Fruit fly (Drosophila melanogaster) whole organism, pupa: Measurements from ENCODE around the gene CG12795.

Experiments used
- CG10348 ChIP-seq: fragments of 200-800 bp; sonication (Bioruptor generic); IDR thresholded peaks from 2 replicates; pipeline ENCODE4 v1.3.6; 2022; ENCODE audit warnings: missing biosample characterization, missing genetic modification characterization
- CG12605 ChIP-seq: fragments of 200-800 bp; sonication (Bioruptor generic); IDR thresholded peaks from 2 replicates; pipeline ENCODE4 v1.3.6; 2022; ENCODE audit warnings: missing biosample characterization, missing genetic modification characterization
- CG15710 ChIP-seq: fragments of 200-800 bp; sonication (Bioruptor generic); optimal IDR thresholded peaks from 2 replicates; lab custom pipeline; 2018; ENCODE audit warnings: missing biosample characterization, mild to moderate bottlenecking, missing genetic modification characterization, moderate library complexity
- CG17806 ChIP-seq: fragments of 200-800 bp; sonication (Bioruptor generic); optimal IDR thresholded peaks from 2 replicates; lab custom pipeline; 2018; ENCODE audit warnings: missing biosample characterization, mild to moderate bottlenecking, missing genetic modification characterization, moderate library complexity
- CG32121 ChIP-seq: fragments of 200-800 bp; sonication (Bioruptor generic); IDR thresholded peaks from 2 replicates; pipeline ENCODE4 v1.3.6; 2022; ENCODE audit warnings: missing biosample characterization, missing genetic modification characterization
- CG34367 ChIP-seq: fragments of 200-800 bp; sonication (Bioruptor generic); optimal IDR thresholded peaks from 2 replicates; lab custom pipeline; 2018; ENCODE audit warnings: missing biosample characterization, mild to moderate bottlenecking, missing genetic modification characterization
- CG4496 ChIP-seq: fragments of 200-800 bp; sonication (Bioruptor generic); IDR thresholded peaks from 3 replicates; pipeline ENCODE4 v1.3.6; 2022; ENCODE audit warnings: missing biosample characterization, missing genetic modification characterization
- CG8301 ChIP-seq: fragments of 200-800 bp; sonication (Bioruptor generic); optimal IDR thresholded peaks from 2 replicates; lab custom pipeline; 2018; ENCODE audit warnings: missing biosample characterization, mild to moderate bottlenecking, missing genetic modification characterization
- D1 ChIP-seq: fragments of 200-800 bp; sonication (Bioruptor generic); optimal IDR thresholded peaks from 2 replicates; lab custom pipeline; 2018; ENCODE audit warnings: missing biosample characterization, mild to moderate bottlenecking, missing genetic modification characterization, moderate library complexity
- EcR ChIP-seq: fragments of 200-800 bp; sonication (Bioruptor generic); optimal IDR thresholded peaks from 3 replicates; lab custom pipeline; 2019; ENCODE audit warnings: missing biosample characterization, missing genetic modification characterization, mild to moderate bottlenecking, moderate library complexity, missing genetic modification reagents
- Ets98B ChIP-seq: fragments of 200-800 bp; sonication (Bioruptor generic); IDR thresholded peaks from 2 replicates; pipeline ENCODE4 v1.3.6; 2022; ENCODE audit warnings: missing biosample characterization, missing genetic modification characterization
- gl ChIP-seq: fragments of 200-800 bp; sonication (Bioruptor generic); optimal IDR thresholded peaks from 2 replicates; lab custom pipeline; 2018; ENCODE audit warnings: missing biosample characterization, mild to moderate bottlenecking, missing genetic modification characterization

- TF ChIP-seq EcR (GFP tag; lab: Kevin White, UChicago): no peak
- TF ChIP-seq CG15710 (tag; lab: Kevin White, UChicago): no peak
- TF ChIP-seq CG12605: no peak
- TF ChIP-seq CG17806 (tag; lab: Kevin White, UChicago): no peak
- TF ChIP-seq CG8301 (tag; lab: Kevin White, UChicago): no peak
- TF ChIP-seq Ets98B (GFP tag; lab: Robert Waterston, UW): no peak
- TF ChIP-seq CG10348 (GFP tag; lab: Robert Waterston, UW): no peak
- peak; percentile 65; the same call in 1 of the 3 replicates for TF ChIP-seq CG4496 (GFP tag; lab: Robert Waterston, UW)
- TF ChIP-seq CG32121: no peak
- TF ChIP-seq D1: no peak
- no peak for TF ChIP-seq gl (tag; lab: Kevin White, UChicago)
- TF ChIP-seq CG34367: no peak
These were observed 29.5 kb upstream of the CG12795 start for dm6 chr2L:3422753-3423152.
